Worm (Caenorhabditis elegans): ENCODE data around the gene Y54F10AR.1.

The Y54F10AR.1 gene

DNA sequence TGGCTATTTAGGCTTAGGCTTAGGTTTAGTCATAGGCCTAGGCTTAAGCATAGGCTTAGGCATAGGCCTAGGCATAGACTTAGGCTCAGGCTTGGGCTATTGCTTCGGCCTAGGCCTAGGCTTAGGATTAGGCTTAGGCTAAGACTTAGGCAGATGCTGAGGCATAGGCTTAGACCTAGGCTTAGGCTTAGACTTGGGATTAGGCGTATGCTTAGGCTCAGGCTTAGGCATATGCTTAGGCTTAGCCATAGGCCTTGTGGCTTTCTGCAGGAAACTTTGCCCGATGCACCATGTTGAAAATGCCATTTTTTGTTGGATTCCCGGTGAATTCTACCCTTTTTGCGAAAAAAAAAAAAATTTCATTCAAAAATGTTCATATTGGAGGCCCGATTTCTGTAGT is 2.5 kb upstream of the Y54F10AR.1 start:
- TF ChIP-seq efl-3 (GFP tag; optimal IDR thresholded peaks at IDR 0.05): no peak

DNA sequence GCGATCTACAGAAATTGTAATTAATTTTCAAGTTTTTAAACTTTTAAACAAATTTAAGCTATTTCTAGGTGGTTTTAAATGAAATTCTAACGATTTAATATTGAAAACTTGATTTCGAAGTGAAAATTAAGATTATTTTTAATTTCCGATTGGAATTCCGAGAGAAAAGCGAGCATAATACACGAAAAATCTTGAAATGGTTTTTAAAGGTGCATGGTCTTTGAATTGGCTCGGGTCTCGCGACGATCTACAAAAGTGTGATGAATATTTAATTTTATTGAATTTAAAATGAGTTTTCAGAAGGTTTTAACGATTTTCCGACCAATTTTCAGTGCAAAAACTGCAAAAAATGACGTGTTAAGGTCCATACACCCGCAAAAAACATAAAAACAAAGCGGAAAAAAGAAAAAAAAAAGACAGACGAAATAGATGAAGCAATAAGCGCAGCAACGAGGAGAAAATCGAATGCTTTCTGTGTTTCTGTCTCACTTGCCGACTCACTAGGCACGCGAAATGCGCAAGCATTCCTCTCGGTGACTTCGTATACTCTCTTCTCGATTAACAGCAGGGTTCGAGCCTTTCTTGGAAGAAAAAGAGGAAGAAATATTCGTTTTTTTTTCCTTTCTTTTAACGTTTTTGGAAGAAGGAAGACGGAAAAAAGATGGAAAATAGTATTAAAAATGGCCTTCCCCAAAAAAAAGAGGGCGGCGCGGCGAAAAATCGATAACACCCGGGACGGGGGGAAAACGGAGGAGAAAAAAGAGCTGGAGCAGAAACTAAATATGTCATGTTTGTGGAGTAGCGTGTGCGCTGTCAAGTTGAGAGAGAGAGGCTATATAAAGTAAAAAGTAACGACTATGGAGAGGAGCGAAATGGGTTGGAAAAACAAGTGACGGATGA is 1.1 kb upstream of the Y54F10AR.1 start:
- TF ChIP-seq nhr-90 (tag; optimal IDR thresholded peaks at IDR 0.05; ENCODE audit: poor library complexity) (no peak), nhr-85 (tag) (peak; percentile 58), blmp-1 (tag; optimal IDR thresholded peaks at IDR 0.05) (peak; percentile 54), egl-13 (tag; optimal IDR thresholded peaks at IDR 0.05) (no peak), lin-39 (tag; optimal IDR thresholded peaks at IDR 0.05) (no peak), mdl-1 (tag; optimal IDR thresholded peaks at IDR 0.05) (peak in 1 of 2 experiments; percentile 44), nhr-237 (tag; optimal IDR thresholded peaks at IDR 0.05) (peak; percentile 24), Y116A8C.19 (tag; optimal IDR thresholded peaks at IDR 0.05; ENCODE audit: borderline replicate concordance) (no peak), C04F5.9 (tag; optimal IDR thresholded peaks at IDR 0.05) (no peak), ceh-82 (tag; optimal IDR thresholded peaks at IDR 0.05) (peak in 2 of 3 experiments; percentile 19 to 64), pax-3 (tag; optimal IDR thresholded peaks at IDR 0.05) (no peak), nhr-28 (tag; optimal IDR thresholded peaks at IDR 0.05) (no peak), nhr-12 (tag; optimal IDR thresholded peaks at IDR 0.05) (no peak), lin-13 (GFP tag; optimal IDR thresholded peaks at IDR 0.05) (peak; percentile 21), nhr-71 (tag; optimal IDR thresholded peaks at IDR 0.05) (peak; percentile 67), xbp-1 (tag; optimal IDR thresholded peaks at IDR 0.05) (peak; percentile 26), unc-30 (tag; optimal IDR thresholded peaks at IDR 0.05) (no peak), lin-35 (GFP tag; optimal IDR thresholded peaks at IDR 0.05) (peak; percentile 25 to 74), sox-4 (tag; optimal IDR thresholded peaks at IDR 0.05) (no peak), lin-15B (tag; optimal IDR thresholded peaks at IDR 0.05) (peak; percentile 28), mef-2 (tag; optimal IDR thresholded peaks at IDR 0.05) (no peak), unc-86 (tag; optimal IDR thresholded peaks at IDR 0.05) (peak; percentile 3), rnt-1 (tag; optimal IDR thresholded peaks at IDR 0.05) (no peak), egl-27 (tag; optimal IDR thresholded peaks at IDR 0.05) (no peak), snu-23 (GFP tag; optimal IDR thresholded peaks at IDR 0.05) (peak; percentile 64), nhr-20 (tag; optimal IDR thresholded peaks at IDR 0.05) (peak; percentile 18), swsn-7 (tag; optimal IDR thresholded peaks at IDR 0.05) (peak; percentile 32), lin-14 (GFP tag; optimal IDR thresholded peaks at IDR 0.05) (peak; percentile 88), dpl-1 (GFP tag; optimal IDR thresholded peaks at IDR 0.05) (peak in 2 of 3 experiments; percentile 57 to 66), snpc-4 (tag; optimal IDR thresholded peaks at IDR 0.05) (peak; percentile 10), dsc-1 (tag; optimal IDR thresholded peaks at IDR 0.05) (peak; percentile 35), nhr-77 (tag; optimal IDR thresholded peaks at IDR 0.05) (peak; percentile 39), mab-9 (GFP tag; IDR thresholded peaks at IDR 0.05) (no peak), lsy-2 (tag; optimal IDR thresholded peaks at IDR 0.05) (peak; percentile 37 to 84), efl-1 (optimal IDR thresholded peaks at IDR 0.05) (peak; percentile 60 to 68), efl-1 (GFP tag; optimal IDR thresholded peaks at IDR 0.05 in 1 of 2) (peak; percentile 32 to 95), fkh-8 (tag; optimal IDR thresholded peaks at IDR 0.05) (peak; percentile 60), C16A3.4 (tag; optimal IDR thresholded peaks at IDR 0.05) (peak; percentile 59), hpl-2 (GFP tag; optimal IDR thresholded peaks at IDR 0.05) (no peak), skn-1 (tag; optimal IDR thresholded peaks at IDR 0.05) (no peak), aha-1 (tag; optimal IDR thresholded peaks at IDR 0.05) (no peak), pag-3 (tag; optimal IDR thresholded peaks at IDR 0.05; ENCODE audit: borderline replicate concordance, insufficient read depth) (no peak), nhr-47 (tag; optimal IDR thresholded peaks at IDR 0.05) (peak; percentile 51), fkh-10 (GFP tag; optimal IDR thresholded peaks at IDR 0.05) (peak; percentile 12), unc-130 (tag; optimal IDR thresholded peaks at IDR 0.05) (peak; percentile 1), tbx-2 (tag; optimal IDR thresholded peaks at IDR 0.05) (peak; percentile 38), unc-98 (GFP tag; IDR thresholded peaks at IDR 0.05) (no peak), fos-1 (tag; optimal IDR thresholded peaks at IDR 0.05) (no peak), irx-1 (tag; optimal IDR thresholded peaks at IDR 0.05) (no peak)

All from whole organism, L1 larva.